Worm (Caenorhabditis elegans): ENCODE measurements around the gene rod-1.

rod-1 gene

ce11 chrIV:7507305-7507704 lies 29.1 kb downstream of the rod-1 start:
- TF ChIP-seq ceh-40 (GFP tag; IDR thresholded peaks at IDR 0.05) (0 out of 2 replicates have a peak, but pooled peaks have one; percentile 62), ztf-28 (GFP tag; IDR thresholded peaks at IDR 0.05) (no peak), lin-40 (tag; optimal IDR thresholded peaks at IDR 0.05) (peak; percentile 35), atf-7 (tag; optimal IDR thresholded peaks at IDR 0.05) (no peak), cebp-1 (GFP tag; IDR thresholded peaks at IDR 0.05) (no peak), cebp-1 (tag; optimal IDR thresholded peaks at IDR 0.05) (peak; percentile 57), sptf-2 (GFP tag; optimal IDR thresholded peaks at IDR 0.05) (peak; percentile 0), madf-3 (GFP tag; IDR thresholded peaks at IDR 0.05) (0 out of 2 replicates have a peak, but pooled peaks have one; percentile 54), ZK185.1 (tag; optimal IDR thresholded peaks at IDR 0.05; ENCODE audit: poor library complexity, severe bottlenecking) (peak; percentile 54), Y53G8AR.9 (GFP tag; conservative IDR thresholded peaks at IDR 0.05) (peak; percentile 47; the same call in 1 of the 2 replicates), sea-2 (GFP tag; IDR thresholded peaks at IDR 0.05) (no peak), egrh-3 (GFP tag; IDR thresholded peaks at IDR 0.05) (no peak), pbrm-1 (GFP tag; IDR thresholded peaks at IDR 0.05) (peak; percentile 37; the same call in 1 of the 2 replicates), lin-54 (GFP tag; optimal IDR thresholded peaks at IDR 0.05) (peak; percentile 21), Y67H2A.10 (GFP tag; conservative IDR thresholded peaks at IDR 0.05) (0 out of 2 replicates have a peak, but pooled peaks have one; percentile 51)

DNA sequence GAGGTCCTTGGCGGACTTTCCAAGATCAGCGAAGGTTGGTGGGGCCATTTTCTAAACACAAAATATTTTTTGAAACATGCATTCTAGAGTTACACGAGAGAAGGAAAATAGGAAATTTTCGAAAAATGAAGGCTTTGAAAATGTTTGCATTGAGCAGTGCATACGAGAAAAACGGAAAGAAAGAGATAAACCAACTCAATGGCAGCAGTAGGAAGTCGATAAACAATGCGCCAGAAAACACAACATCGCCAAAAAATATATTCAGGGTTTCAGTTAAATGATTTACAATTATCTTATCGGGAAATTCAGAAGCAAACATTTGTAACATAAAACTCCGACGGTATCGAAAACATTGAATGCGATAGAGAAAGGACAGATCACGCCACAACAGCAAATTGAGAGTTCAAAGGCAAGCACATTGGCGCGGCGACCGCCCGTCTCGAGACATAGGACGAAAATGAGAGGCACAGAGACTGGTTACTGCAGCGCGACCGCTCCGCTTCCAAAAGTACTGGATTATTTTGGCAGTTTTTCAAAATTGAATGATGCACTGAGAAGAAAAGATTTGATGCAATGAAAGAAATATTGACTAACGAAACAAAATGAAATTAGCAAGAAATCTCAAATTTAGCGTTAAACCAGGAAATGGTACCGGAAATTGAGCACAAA lies 29.7 kb downstream of the rod-1 start, which contains the start of the genes vdac-1 and R05G6.5:
TSS of gene vdac-1 (minus strand) at position 51 of the 669 bp plus-strand sequence.
TSS of gene R05G6.5 (plus strand) at position 527 of the 669 bp plus-strand sequence.
- no peak for TF ChIP-seq ceh-40 (GFP tag; IDR thresholded peaks at IDR 0.05)
- TF ChIP-seq B0019.2 (GFP tag; conservative IDR thresholded peaks at IDR 0.05), result no peak
- no peak for TF ChIP-seq lsy-27 (tag; optimal IDR thresholded peaks at IDR 0.05; ENCODE audit: borderline replicate concordance, insufficient read depth)
- TF ChIP-seq lir-1 (GFP tag; conservative IDR thresholded peaks at IDR 0.05), result no peak
- no peak for TF ChIP-seq egl-18 (GFP tag; IDR thresholded peaks at IDR 0.05)
- peak; percentile 35 for TF ChIP-seq F52B5.7 (tag; optimal IDR thresholded peaks at IDR 0.05)
- TF ChIP-seq zfh-2 (GFP tag; conservative IDR thresholded peaks at IDR 0.05), result no peak; the same call in none of the 2 replicates
- no peak for TF ChIP-seq lin-26 (GFP tag; IDR thresholded peaks at IDR 0.05)
- TF ChIP-seq ama-1 (optimal IDR thresholded peaks at IDR 0.05), result no peak
- no peak for TF ChIP-seq ama-1 (GFP tag; optimal IDR thresholded peaks at IDR 0.05)
- TF ChIP-seq madf-6 (GFP tag; IDR thresholded peaks at IDR 0.05), result peak; percentile 45; the same call in 1 of the 2 replicates
- TF ChIP-seq lin-35 (GFP tag; optimal IDR thresholded peaks at IDR 0.05), result peak in 1 of 3 experiments; percentile 73
- TF ChIP-seq ztf-22 (GFP tag; optimal IDR thresholded peaks at IDR 0.05), result no peak
- no peak for TF ChIP-seq mel-28 (tag; optimal IDR thresholded peaks at IDR 0.05; ENCODE audit: borderline replicate concordance)
- no peak for TF ChIP-seq nfya-2 (GFP tag; IDR thresholded peaks at IDR 0.05)
- peak; percentile 21 for TF ChIP-seq ztf-26 (tag; optimal IDR thresholded peaks at IDR 0.05)
- no peak for TF ChIP-seq C17E4.6 (GFP tag; IDR thresholded peaks at IDR 0.05)
- no peak for TF ChIP-seq dpff-1 (tag; optimal IDR thresholded peaks at IDR 0.05)
- TF ChIP-seq ceh-79 (tag; optimal IDR thresholded peaks at IDR 0.05), result no peak
- peak; percentile 45 for TF ChIP-seq madf-10 (tag; optimal IDR thresholded peaks at IDR 0.05)
- peak; percentile 76 for TF ChIP-seq Y95B8A.8 (GFP tag; IDR thresholded peaks at IDR 0.05)
- TF ChIP-seq him-1 (tag; optimal IDR thresholded peaks at IDR 0.05), result no peak
- TF ChIP-seq nhr-179 (tag; optimal IDR thresholded peaks at IDR 0.05), result no peak
- no peak for TF ChIP-seq ztf-3 (GFP tag; optimal IDR thresholded peaks at IDR 0.05)
- TF ChIP-seq nhr-90 (tag; optimal IDR thresholded peaks at IDR 0.05), result no peak
- TF ChIP-seq fkh-3 (tag; optimal IDR thresholded peaks at IDR 0.05), result no peak
- TF ChIP-seq let-526 (GFP tag; IDR thresholded peaks at IDR 0.05), result no peak
- no peak for TF ChIP-seq mes-4 (tag; optimal IDR thresholded peaks at IDR 0.05)
- no peak for TF ChIP-seq D2030.7 (GFP tag; IDR thresholded peaks at IDR 0.05)
- TF ChIP-seq sptf-2 (GFP tag; optimal IDR thresholded peaks at IDR 0.05), result no peak
- no peak for TF ChIP-seq lsl-1 (GFP tag; optimal IDR thresholded peaks at IDR 0.05)
- TF ChIP-seq snpc-4 (GFP tag; optimal IDR thresholded peaks at IDR 0.05), result peak; percentile 22
- TF ChIP-seq snpc-4 (tag; optimal IDR thresholded peaks at IDR 0.05), result peak; percentile 17 to 58 (median 24)
- peak; percentile 51 for TF ChIP-seq K12H6.12 (tag; optimal IDR thresholded peaks at IDR 0.05)

All from whole organism, young adult.